Worm (Caenorhabditis elegans): ENCODE results near the gene Y44A6D.1.

DNA sequence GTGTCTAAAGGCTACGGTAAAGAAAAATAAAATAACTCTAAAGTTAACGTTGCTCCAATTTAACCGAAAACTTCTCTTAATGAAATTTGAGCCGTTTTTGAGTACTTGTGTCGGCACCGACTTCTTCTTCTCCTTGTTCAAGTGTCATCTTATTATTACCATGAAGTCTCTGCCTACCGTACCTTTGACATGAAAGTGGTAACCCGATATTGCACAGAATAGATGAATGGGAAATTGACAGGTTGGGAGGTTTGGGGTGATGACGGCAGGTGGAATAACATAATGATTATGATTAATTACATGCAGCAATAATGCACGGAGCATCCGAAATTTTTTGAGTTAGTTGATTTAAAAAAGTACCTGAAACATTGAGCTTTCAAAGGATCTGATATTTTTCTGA lies 43.0 kb downstream of the Y44A6D.1 start:
- TF ChIP-seq lin-11 (tag; optimal IDR thresholded peaks at IDR 0.05) (no peak), ahr-1 (tag; optimal IDR thresholded peaks at IDR 0.05) (no peak), K09A11.1 (tag; optimal IDR thresholded peaks at IDR 0.05; ENCODE audit: insufficient read depth) (no peak), ztf-16 (tag; optimal IDR thresholded peaks at IDR 0.05) (no peak), dmd-4 (tag; optimal IDR thresholded peaks at IDR 0.05; ENCODE audit: borderline replicate concordance) (no peak), ama-1 (optimal IDR thresholded peaks at IDR 0.05) (no peak), ceh-9 (tag; optimal IDR thresholded peaks at IDR 0.05) (no peak), tbx-2 (tag; optimal IDR thresholded peaks at IDR 0.05) (no peak), nhr-11 (tag; optimal IDR thresholded peaks at IDR 0.05) (no peak), che-1 (tag; optimal IDR thresholded peaks at IDR 0.05) (no peak), ttx-3 (tag; optimal IDR thresholded peaks at IDR 0.05) (no peak), pat-9 (tag; optimal IDR thresholded peaks at IDR 0.05) (no peak), ceh-19 (GFP tag; optimal IDR thresholded peaks at IDR 0.05) (no peak), fkh-10 (GFP tag; optimal IDR thresholded peaks at IDR 0.05) (no peak)
